Worm (Caenorhabditis elegans): ENCODE data around the gene ubh-4.

Gene ubh-4

DNA sequence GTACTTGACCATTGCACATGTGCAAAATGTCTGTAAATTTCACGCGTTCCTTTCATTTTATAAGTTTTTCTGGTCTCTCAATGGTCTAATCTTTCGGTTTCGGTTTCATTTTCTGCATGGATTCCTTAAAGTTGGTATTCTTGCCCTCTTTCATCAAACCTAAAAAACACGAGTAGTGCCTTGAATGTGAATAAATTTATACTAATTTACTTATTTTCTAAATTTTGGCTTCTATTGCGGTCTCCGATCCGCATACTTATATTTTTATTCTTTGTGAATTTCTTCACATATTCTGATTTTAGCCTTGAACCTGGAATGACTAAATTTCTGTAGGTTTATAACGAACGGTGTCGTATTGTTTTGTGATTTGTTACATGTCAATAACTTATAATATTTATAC, 26.6 kb upstream of the ubh-4 start, which contains the start of gene pdha-1:
pdha-1 (plus strand) TSS at position 301 of the 400 bp plus-strand sequence.
- TF ChIP-seq spr-3 (GFP tag; optimal IDR thresholded peaks at IDR 0.05) (no peak), ces-1 (GFP tag; optimal IDR thresholded peaks at IDR 0.05) (no peak), F37D6.2 (tag; optimal IDR thresholded peaks at IDR 0.05) (no peak), lin-39 (tag; optimal IDR thresholded peaks at IDR 0.05) (no peak), ceh-44 (GFP tag; IDR thresholded peaks at IDR 0.05) (no peak), madf-5 (GFP tag; IDR thresholded peaks at IDR 0.05) (no peak), zfp-2 (tag; optimal IDR thresholded peaks at IDR 0.05) (no peak), saeg-2 (GFP tag; IDR thresholded peaks at IDR 0.05) (no peak)

DNA sequence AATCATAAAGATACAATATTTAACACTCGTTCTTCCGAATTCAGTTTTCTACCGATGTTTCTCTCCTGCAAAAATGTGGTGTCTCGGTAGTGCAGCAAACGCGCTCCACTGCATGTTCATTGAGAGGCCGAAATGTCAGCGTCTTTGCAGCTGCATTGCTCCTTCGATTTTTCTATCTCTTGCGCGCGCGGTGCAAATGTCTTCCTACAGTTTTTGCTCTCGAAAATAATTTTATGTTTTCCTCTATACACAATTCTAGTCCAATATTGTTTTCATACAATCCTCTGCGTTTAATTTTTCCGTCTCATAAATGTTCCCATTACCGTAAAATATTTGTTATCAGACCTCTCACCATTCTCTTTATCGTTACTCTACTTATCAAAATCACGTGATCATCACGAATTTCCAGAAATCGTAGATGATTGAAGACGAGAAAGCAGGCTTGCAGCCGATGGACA, 23.0 kb upstream of the ubh-4 start, which contains the start of gene ufd-2:
ufd-2 (plus strand) TSS at position 408 of the 458 bp plus-strand sequence.
- peak; percentile 77 for TF ChIP-seq unc-130 (GFP tag; optimal IDR thresholded peaks at IDR 0.05)
- peak in 1 of 2 experiments; percentile 26 for TF ChIP-seq mdl-1 (tag; optimal IDR thresholded peaks at IDR 0.05)
- TF ChIP-seq R02D3.7 (tag; optimal IDR thresholded peaks at IDR 0.05), result no peak
- peak; percentile 95 for TF ChIP-seq lin-38 (GFP tag; IDR thresholded peaks at IDR 0.05)
- peak; percentile 26 for TF ChIP-seq nhr-6 (tag; optimal IDR thresholded peaks at IDR 0.05)
- TF ChIP-seq ZK337.2 (GFP tag; IDR thresholded peaks at IDR 0.05), result no peak
- no peak for TF ChIP-seq ceh-62 (tag; optimal IDR thresholded peaks at IDR 0.05)
- peak; percentile 2 for TF ChIP-seq aha-1 (tag)
- peak; percentile 80 for TF ChIP-seq T20F7.1 (GFP tag; optimal IDR thresholded peaks at IDR 0.05)
- no peak for TF ChIP-seq duxl-1 (tag; optimal IDR thresholded peaks at IDR 0.05; ENCODE audit: poor library complexity)
- TF ChIP-seq mep-1 (tag; optimal IDR thresholded peaks at IDR 0.05), result peak; percentile 84
- no peak for TF ChIP-seq daf-16 (GFP tag; optimal IDR thresholded peaks at IDR 0.05)
- peak; percentile 64 for TF ChIP-seq daf-16 (tag; optimal IDR thresholded peaks at IDR 0.05)
- TF ChIP-seq mxl-3 (GFP tag; optimal IDR thresholded peaks at IDR 0.05), result peak; percentile 69
- TF ChIP-seq F37D6.2 (tag; optimal IDR thresholded peaks at IDR 0.05), result peak; percentile 23
- no peak for TF ChIP-seq ceh-28 (tag; optimal IDR thresholded peaks at IDR 0.05)
- TF ChIP-seq pqm-1 (tag; optimal IDR thresholded peaks at IDR 0.05), result peak; percentile 45
- peak; percentile 57 for TF ChIP-seq dpl-1 (GFP tag; optimal IDR thresholded peaks at IDR 0.05)
- TF ChIP-seq lsy-2 (tag; optimal IDR thresholded peaks at IDR 0.05), result peak; percentile 10 to 76
- TF ChIP-seq fkh-10 (GFP tag; optimal IDR thresholded peaks at IDR 0.05), result peak; percentile 10
- TF ChIP-seq hlh-30 (tag; optimal IDR thresholded peaks at IDR 0.05; ENCODE audit: insufficient read depth), result peak; percentile 24
- TF ChIP-seq nhr-11 (tag; optimal IDR thresholded peaks at IDR 0.05), result peak; percentile 70
- peak; percentile 45 for TF ChIP-seq dve-1 (tag; optimal IDR thresholded peaks at IDR 0.05; ENCODE audit: insufficient read depth)
- peak; percentile 47 for TF ChIP-seq hlh-11 (tag; optimal IDR thresholded peaks at IDR 0.05)
- no peak for TF ChIP-seq ZK546.5 (tag; optimal IDR thresholded peaks at IDR 0.05)
- TF ChIP-seq lin-39 (tag; optimal IDR thresholded peaks at IDR 0.05), result no peak
- TF ChIP-seq rbr-2 (tag; optimal IDR thresholded peaks at IDR 0.05), result peak; percentile 64
- peak; percentile 50; the same call in 1 of the 2 replicates for TF ChIP-seq vab-7 (GFP tag; IDR thresholded peaks at IDR 0.05)
- peak; percentile 94 for TF ChIP-seq mes-2 (tag; optimal IDR thresholded peaks at IDR 0.05; ENCODE audit: poor library complexity, severe bottlenecking)
- TF ChIP-seq nhr-28 (tag; optimal IDR thresholded peaks at IDR 0.05), result peak; percentile 50
- TF ChIP-seq nhr-77 (tag; optimal IDR thresholded peaks at IDR 0.05), result peak; percentile 80
- no peak for TF ChIP-seq hif-1 (tag; optimal IDR thresholded peaks at IDR 0.05)
- no peak for TF ChIP-seq egl-27 (tag; optimal IDR thresholded peaks at IDR 0.05)
- peak; percentile 31 for TF ChIP-seq nhr-25 (tag; optimal IDR thresholded peaks at IDR 0.05; ENCODE audit: borderline replicate concordance, insufficient read depth)
- no peak for TF ChIP-seq ceh-82 (tag; optimal IDR thresholded peaks at IDR 0.05)
- peak; percentile 80 for TF ChIP-seq lin-13 (GFP tag; optimal IDR thresholded peaks at IDR 0.05)
- TF ChIP-seq nhr-111 (GFP tag; optimal IDR thresholded peaks at IDR 0.05), result no peak
- peak; percentile 44; the same call in 1 of the 2 replicates for TF ChIP-seq madf-9 (GFP tag; conservative IDR thresholded peaks at IDR 0.05)
- no peak for TF ChIP-seq nhr-48 (tag; optimal IDR thresholded peaks at IDR 0.05)
- 0 out of 2 replicates have a peak, but pooled peaks have one; percentile 17 for TF ChIP-seq ceh-44 (GFP tag; IDR thresholded peaks at IDR 0.05)
- peak; percentile 50; the same call in 1 of the 2 replicates for TF ChIP-seq pha-4 (GFP tag; IDR thresholded peaks at IDR 0.05)
- TF ChIP-seq pha-4 (tag; optimal IDR thresholded peaks at IDR 0.05), result peak; percentile 57
- TF ChIP-seq unc-62 (GFP tag; optimal IDR thresholded peaks at IDR 0.05 in 1 of 2), result peak in 1 of 2 experiments; percentile 85
- no peak for TF ChIP-seq unc-62 (tag; optimal IDR thresholded peaks at IDR 0.05)

All from whole organism, L4 larva.